Worm (Caenorhabditis elegans) whole organism, midembryonic: ENCODE results near the gene ZC239.15.
"Not testable (repeated sequence)": the region's sequence is repeated elsewhere in the genome, so short reads cannot be mapped to it uniquely, and the experiment has no call there.

ENCODE experiments used
- T22C8.4 ChIP-seq: fragments of 200-800 bp; sonication (Bioruptor generic); IDR thresholded peaks from 2 replicates; pipeline ENCODE4 v1.3.6; 2022; ENCODE audit warnings: missing genetic modification characterization, missing compliant biosample characterization
- cog-1 ChIP-seq: sonication (generic microtip); optimal IDR thresholded peaks from 2 replicates; lab custom pipeline; 2016; ENCODE audit warnings: missing genetic modification characterization, missing compliant biosample characterization
- flt-1 ChIP-seq: fragments of 200-800 bp; sonication (Bioruptor generic); IDR thresholded peaks from 2 replicates; pipeline ENCODE4 v1.3.6; 2022; ENCODE audit warnings: missing genetic modification characterization, missing compliant biosample characterization
- klf-2 ChIP-seq: fragments of 200-800 bp; sonication (Bioruptor generic); conservative IDR thresholded peaks from 2 replicates; pipeline ENCODE4 v1.3.6; 2022; ENCODE audit warnings: missing genetic modification reagents, missing genetic modification characterization, missing compliant biosample characterization
- med-1 ChIP-seq: sonication (generic microtip); optimal IDR thresholded peaks from 2 replicates; lab custom pipeline; 2017; ENCODE audit warnings: missing genetic modification characterization, mild to moderate bottlenecking, missing compliant biosample characterization, antibody characterized with exemption, missing genetic modification reagents; ENCODE audit not compliant: insufficient read depth
- ref-1 ChIP-seq: fragments of 200-800 bp; sonication (Bioruptor generic); conservative IDR thresholded peaks from 2 replicates; pipeline ENCODE4 v1.3.6; 2022; ENCODE audit warnings: missing genetic modification reagents, missing genetic modification characterization, missing compliant biosample characterization
- tab-1 ChIP-seq: fragments of 200-800 bp; sonication (Bioruptor generic); IDR thresholded peaks from 2 replicates; pipeline ENCODE4 v1.3.6; 2022; ENCODE audit warnings: missing genetic modification characterization, missing compliant biosample characterization
- ztf-23 ChIP-seq: fragments of 200-800 bp; sonication (Bioruptor generic); IDR thresholded peaks from 2 replicates; pipeline ENCODE4 v1.3.6; 2022; ENCODE audit warnings: missing genetic modification reagents, missing genetic modification characterization, missing compliant biosample characterization
- ztf-29 ChIP-seq: fragments of 200-800 bp; sonication (Bioruptor generic); IDR thresholded peaks from 2 replicates; pipeline ENCODE4 v1.3.6; 2022; ENCODE audit warnings: missing genetic modification reagents, missing genetic modification characterization, missing compliant biosample characterization

The ZC239.15 gene

DNA sequence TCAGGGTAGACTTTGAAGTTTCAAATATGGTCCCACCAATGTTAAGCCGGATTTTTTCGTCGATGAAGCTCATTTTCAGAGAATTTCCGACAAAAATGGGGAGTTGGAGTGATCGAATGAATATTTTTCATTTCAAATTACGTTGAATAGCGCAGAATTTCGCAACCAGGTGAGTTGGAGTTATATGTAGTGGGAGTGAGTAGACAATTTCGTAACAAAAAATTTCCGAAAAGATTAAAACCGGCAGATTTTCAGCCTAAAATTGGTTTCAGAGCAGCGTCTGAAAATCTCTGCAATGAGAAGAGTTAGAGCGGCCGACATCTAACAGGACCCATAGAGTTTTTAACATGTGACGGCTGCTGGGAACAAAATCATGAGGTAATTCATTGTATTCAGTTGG is 15.9 kb downstream of the ZC239.15 start, which contains the start of gene sdz-35:
sdz-35 (minus strand) TSS at position 101 of the 400 bp plus-strand sequence.
- TF ChIP-seq med-1 (no peak), ztf-29 (no peak), cog-1 (no peak), ref-1 (GFP tag; lab: Robert Waterston, UW) (no peak), ztf-23 (GFP tag; lab: Robert Waterston, UW) (no peak), klf-2 (GFP tag; lab: Robert Waterston, UW) (no peak), flt-1 (GFP tag; lab: Robert Waterston, UW) (no peak), T22C8.4 (GFP tag; lab: Robert Waterston, UW) (no peak), tab-1 (GFP tag; lab: Robert Waterston, UW) (no peak)

DNA sequence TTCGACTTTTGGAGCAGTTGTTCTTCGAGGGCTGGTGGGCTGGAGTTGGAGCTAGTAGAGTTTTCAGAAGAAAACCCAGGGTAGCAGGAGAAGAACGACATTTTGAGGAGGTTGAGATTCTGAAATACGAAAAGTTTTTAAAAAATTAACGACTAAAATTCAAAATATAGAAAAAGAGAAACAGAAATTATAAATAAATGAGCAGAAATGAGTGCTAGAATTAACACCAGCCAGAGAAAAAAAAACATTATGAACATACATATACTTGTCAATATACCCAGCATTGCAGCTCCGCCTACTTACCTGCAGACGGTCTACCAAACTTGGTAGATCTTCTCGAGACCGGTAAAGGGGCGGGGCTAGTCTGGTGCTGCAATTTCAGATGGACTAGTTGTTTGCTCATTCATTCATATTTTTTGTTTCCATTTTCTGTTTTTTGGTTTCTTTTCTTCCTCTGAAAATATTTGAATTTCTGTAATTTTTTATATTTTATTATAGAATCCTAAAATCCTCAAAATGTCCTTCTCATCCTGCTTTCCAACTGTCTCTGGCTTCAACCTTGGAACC is 18.0 kb downstream of the ZC239.15 start, which contains the start of the genes ZC239.20 and ZC239.21:
ZC239.20 (minus strand) TSS at position 101 of the 567 bp plus-strand sequence.
ZC239.21 (plus strand) TSS at position 517 of the 567 bp plus-strand sequence.
- no peak for TF ChIP-seq med-1
- TF ChIP-seq klf-2 (GFP tag; lab: Robert Waterston, UW), result no peak
- TF ChIP-seq T22C8.4 (GFP tag; lab: Robert Waterston, UW), result no peak
- no peak for TF ChIP-seq ref-1 (GFP tag; lab: Robert Waterston, UW)
- TF ChIP-seq ztf-29, result no peak
- no peak for TF ChIP-seq flt-1 (GFP tag; lab: Robert Waterston, UW)
- no peak for TF ChIP-seq tab-1 (GFP tag; lab: Robert Waterston, UW)
- no peak for TF ChIP-seq ztf-23 (GFP tag; lab: Robert Waterston, UW)
- no peak for TF ChIP-seq cog-1

DNA sequence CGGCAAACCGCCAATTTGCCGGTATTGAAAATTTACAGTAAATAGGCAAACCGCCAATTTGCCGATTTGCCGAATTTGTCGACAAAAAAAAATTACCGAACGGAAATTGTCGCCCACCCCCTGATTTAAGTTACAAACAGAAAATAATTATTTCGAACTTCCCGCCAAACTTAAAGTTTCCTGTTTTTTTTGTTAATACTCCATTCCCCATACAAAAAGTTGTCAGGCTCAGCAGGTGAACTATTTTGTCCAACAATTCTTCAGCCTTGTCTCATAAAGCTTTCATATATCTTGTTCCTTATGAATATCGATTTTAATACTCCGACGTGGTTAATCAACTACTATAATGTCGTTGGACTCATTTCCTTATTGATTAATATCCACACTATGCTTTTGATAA is 21.1 kb downstream of the ZC239.15 start, which contains the start of gene sri-50:
sri-50 (plus strand) TSS at position 301 of the 400 bp plus-strand sequence.
- TF ChIP-seq med-1, result no peak
- TF ChIP-seq ztf-29, result no peak
- no peak for TF ChIP-seq ztf-23 (GFP tag; lab: Robert Waterston, UW)
- no peak for TF ChIP-seq klf-2 (GFP tag; lab: Robert Waterston, UW)
- TF ChIP-seq ref-1 (GFP tag; lab: Robert Waterston, UW), result no peak
- TF ChIP-seq T22C8.4 (GFP tag; lab: Robert Waterston, UW), result no peak
- no peak for TF ChIP-seq flt-1 (GFP tag; lab: Robert Waterston, UW)
- TF ChIP-seq cog-1, result no peak
- TF ChIP-seq tab-1 (GFP tag; lab: Robert Waterston, UW), result no peak

DNA sequence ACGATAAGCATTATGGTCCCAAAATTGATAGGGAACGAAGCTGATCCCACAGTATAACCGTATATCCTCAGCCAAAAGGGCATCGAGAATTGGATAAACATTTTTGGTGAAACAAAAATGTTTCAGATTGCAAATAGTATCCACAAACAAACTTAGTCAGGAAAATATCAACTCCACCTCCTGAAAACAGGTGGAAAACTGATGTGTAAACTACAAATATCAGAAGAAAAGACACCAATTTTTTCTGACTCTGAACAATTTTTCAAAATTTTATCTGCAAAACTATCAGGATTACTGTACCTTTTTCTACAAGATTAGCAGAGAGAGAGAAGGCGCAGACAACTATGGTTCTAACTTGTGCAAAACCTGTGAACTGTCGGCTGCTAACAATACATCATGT is 22.0 kb downstream of the ZC239.15 start, which contains the start of gene sri-53:
sri-53 (minus strand) TSS at position 101 of the 400 bp plus-strand sequence.
- TF ChIP-seq ref-1 (GFP tag; lab: Robert Waterston, UW), result no peak
- no peak for TF ChIP-seq klf-2 (GFP tag; lab: Robert Waterston, UW)
- TF ChIP-seq tab-1 (GFP tag; lab: Robert Waterston, UW), result no peak
- TF ChIP-seq T22C8.4 (GFP tag; lab: Robert Waterston, UW), result no peak
- TF ChIP-seq cog-1, result no peak
- TF ChIP-seq med-1, result no peak
- TF ChIP-seq flt-1 (GFP tag; lab: Robert Waterston, UW), result no peak
- TF ChIP-seq ztf-23 (GFP tag; lab: Robert Waterston, UW), result no peak
- TF ChIP-seq ztf-29, result no peak

DNA sequence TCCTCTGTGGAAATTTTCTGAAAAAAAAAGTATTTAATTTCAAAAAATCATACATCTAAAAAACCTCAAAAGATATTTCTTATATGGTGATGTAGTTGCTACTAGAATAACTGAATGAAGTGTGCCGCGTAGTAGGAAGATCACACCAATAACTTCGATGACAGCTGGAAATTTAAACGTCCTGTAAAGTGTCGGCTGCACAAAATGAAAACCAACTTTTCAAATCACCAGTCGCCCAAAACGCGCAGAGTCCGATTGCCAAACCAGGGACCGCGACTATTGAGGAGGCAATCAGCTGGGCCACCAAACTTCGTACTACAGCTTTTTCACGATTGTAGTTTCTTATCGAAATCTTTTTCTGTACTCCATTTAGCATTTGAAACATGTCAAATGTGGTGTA is 23.3 kb downstream of the ZC239.15 start, which contains the start of gene sri-48:
sri-48 (minus strand) TSS at position 101 of the 400 bp plus-strand sequence.
- not testable (repeated sequence) for TF ChIP-seq ref-1 (GFP tag; lab: Robert Waterston, UW); ztf-23 (GFP tag; lab: Robert Waterston, UW); cog-1

DNA sequence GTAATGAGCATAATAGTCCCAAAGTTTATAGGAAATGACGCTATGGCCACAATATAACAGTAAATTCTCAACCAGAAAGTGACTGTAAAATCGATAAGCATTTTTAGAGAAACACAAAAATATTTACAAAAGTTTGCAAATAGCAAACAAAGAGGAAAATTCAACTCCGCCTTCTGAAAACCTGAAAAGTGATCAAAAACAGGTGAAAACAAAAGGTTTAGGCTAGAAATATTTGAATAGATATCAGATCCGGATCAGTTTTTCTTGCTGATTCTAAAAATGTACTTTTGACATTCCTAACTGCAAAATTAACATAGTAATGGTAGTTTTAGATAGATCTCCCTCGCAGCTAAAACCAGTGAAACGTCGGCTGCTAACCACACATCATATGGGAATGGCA is 25.5 kb downstream of the ZC239.15 start, which contains the start of gene sri-51:
sri-51 (minus strand) TSS at position 101 of the 400 bp plus-strand sequence.
- TF ChIP-seq T22C8.4 (GFP tag; lab: Robert Waterston, UW) (no peak), ztf-23 (GFP tag; lab: Robert Waterston, UW) (no peak), cog-1 (no peak), flt-1 (GFP tag; lab: Robert Waterston, UW) (no peak), ztf-29 (no peak), tab-1 (GFP tag; lab: Robert Waterston, UW) (no peak), ref-1 (GFP tag; lab: Robert Waterston, UW) (no peak), med-1 (no peak), klf-2 (GFP tag; lab: Robert Waterston, UW) (no peak)

DNA sequence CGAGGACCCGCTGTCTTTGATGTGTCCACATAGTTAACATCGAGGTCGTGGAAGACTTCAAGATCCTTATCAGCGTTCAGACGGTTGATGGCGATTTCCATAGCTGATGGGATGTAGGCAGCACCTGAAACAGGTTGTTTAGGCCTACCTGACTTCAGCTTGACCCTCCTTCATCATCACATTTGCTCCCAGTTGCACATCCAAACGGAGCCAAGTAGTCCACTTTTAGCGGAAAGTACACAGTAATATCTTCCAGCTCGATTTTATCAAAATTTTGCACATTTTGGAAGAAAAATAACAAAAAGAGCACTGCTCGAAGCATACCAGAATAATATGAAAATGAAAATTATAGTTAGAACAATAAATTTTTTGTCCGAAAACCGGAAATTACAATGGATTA is 27.6 kb downstream of the ZC239.15 start, which contains the start of gene gcy-15:
gcy-15 (minus strand) TSS at position 101 of the 400 bp plus-strand sequence.
- TF ChIP-seq klf-2 (GFP tag; lab: Robert Waterston, UW), result no peak

DNA sequence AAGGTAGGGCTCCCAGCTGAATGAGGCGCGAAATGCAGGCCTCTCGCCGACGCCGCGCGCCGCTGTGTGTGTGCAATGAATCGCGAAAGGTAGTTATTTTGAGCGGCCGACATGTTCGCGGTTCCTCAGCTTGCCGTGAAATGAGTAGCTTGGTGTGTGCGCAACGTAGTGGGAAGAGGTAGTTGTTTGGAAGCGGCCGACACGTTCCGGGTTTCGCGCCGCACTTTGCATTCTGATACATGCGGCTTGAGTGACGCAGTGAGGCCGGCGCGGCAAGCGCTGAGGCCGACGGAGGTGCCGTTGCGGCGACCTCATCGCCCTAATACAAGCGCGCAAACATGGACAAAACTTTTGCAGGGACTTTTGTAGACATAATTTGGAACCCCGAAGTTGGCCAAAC is 28.8 kb downstream of the ZC239.15 start:
- TF ChIP-seq T22C8.4 (GFP tag; lab: Robert Waterston, UW) (no peak), ref-1 (GFP tag; lab: Robert Waterston, UW) (no peak), ztf-23 (GFP tag; lab: Robert Waterston, UW) (no peak), klf-2 (GFP tag; lab: Robert Waterston, UW) (no peak), ztf-29 (no peak), med-1 (no peak), cog-1 (no peak), flt-1 (GFP tag; lab: Robert Waterston, UW) (no peak), tab-1 (GFP tag; lab: Robert Waterston, UW) (no peak)

DNA sequence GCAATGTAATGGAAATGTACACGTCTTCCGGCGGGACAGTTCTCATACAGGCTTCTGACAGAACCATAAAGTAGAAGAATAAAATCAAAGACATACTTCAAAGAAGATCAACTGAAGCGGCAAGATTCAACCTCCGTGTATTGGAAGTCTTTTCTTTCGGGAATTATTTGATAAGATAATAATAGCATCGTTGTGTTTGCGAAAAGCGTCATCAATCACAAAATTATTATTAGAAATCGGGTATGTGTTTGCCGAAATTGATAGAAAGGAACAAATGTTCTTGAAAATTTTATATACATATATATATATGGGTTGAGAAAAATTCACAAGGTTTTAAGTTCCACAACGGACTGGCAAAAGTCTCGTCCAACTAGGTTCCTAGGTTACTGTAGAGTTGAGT is 33.0 kb downstream of the ZC239.15 start, which contains the start of gene Y27F2A.9:
Y27F2A.9 (minus strand) TSS at position 101 of the 400 bp plus-strand sequence.
- TF ChIP-seq tab-1 (GFP tag; lab: Robert Waterston, UW); cog-1; klf-2 (GFP tag; lab: Robert Waterston, UW): not testable (repeated sequence)

DNA sequence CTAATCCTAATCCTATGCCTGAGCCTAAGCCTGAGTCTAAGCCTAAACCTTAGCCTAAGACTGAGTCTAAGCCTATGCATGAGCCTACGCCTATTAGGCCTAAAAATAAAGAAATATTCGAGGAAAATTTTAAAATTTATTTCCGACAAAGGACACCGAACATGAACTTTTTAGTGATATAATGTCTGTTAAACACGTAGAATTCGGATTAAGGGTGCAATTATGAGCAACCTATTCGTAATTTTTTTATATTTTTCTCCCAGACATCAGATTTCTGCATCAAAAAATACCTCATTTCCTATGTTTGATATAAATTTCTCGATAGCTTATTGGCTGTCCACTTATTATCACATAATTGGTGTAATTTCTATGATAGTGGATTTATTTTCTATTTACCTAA is 35.5 kb downstream of the ZC239.15 start, which contains the start of gene Y27F2A.11:
Y27F2A.11 (plus strand) TSS at position 301 of the 400 bp plus-strand sequence.
- not testable (repeated sequence) for TF ChIP-seq tab-1 (GFP tag; lab: Robert Waterston, UW); med-1; cog-1
